Worm (Caenorhabditis elegans) whole organism, L4/young adult: ENCODE results near the gene sma-5.

Source experiments
- W03F9.2 ChIP-seq: fragments of 150-350 bp; optimal IDR thresholded peaks from 2 replicates; lab custom pipeline; 2014; ENCODE audit warnings: missing biosample characterization, missing genetic modification characterization
- dao-5 ChIP-seq: sonication (generic microtip); optimal IDR thresholded peaks from 2 replicates; lab custom pipeline; 2016; ENCODE audit warnings: missing genotype, missing genetic modification characterization, moderate library complexity, missing compliant biosample characterization
- him-1 ChIP-seq: sonication (generic microtip); optimal IDR thresholded peaks from 2 replicates; lab custom pipeline; 2016; ENCODE audit warnings: missing genotype, missing genetic modification reagents, missing genetic modification characterization, missing compliant biosample characterization

The sma-5 gene

DNA sequence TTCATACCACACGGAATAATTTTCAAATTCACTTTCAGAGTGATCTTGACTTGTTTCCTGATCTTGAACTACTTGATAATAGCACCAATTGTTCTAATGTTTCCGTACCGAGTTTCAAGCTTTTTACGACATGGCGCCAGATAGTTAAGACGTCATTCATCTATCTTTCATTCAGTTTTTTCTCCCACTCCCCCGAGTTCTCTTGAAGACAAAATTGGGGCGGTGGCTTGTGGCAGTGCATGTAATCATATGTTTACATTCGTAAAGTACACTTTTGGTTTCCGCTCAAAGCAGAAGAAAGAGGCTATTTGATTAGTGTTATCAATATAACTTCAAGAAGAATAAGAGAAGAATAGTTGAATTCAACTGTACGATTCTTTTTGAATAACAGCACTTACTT lies 5.8 kb downstream of the sma-5 start:
- TF ChIP-seq W03F9.2 (tag; lab: Kevin White, UChicago) (no peak), him-1 (tag; lab: Kevin White, UChicago) (no peak), dao-5 (no peak)

DNA sequence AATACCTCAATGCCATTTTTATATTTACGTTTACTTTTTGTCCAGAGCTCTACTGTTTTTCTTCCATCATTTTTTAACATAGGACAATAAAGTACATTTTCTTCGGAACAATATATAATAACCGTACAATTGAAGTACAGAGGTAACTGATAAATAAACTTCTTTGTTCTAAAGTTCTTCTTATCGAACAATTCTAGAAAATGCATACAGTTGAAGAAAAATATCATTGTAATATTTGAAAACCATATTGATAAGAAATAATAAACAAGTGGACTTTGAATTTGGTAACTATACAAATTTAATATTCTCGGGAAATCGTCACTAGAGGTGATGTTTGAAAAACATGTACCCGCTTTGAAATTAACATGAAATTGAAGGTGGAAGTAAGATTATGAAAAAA lies 8.7 kb downstream of the sma-5 start:
- TF ChIP-seq dao-5, result no peak
- TF ChIP-seq him-1 (tag; lab: Kevin White, UChicago), result no peak
- TF ChIP-seq W03F9.2 (tag; lab: Kevin White, UChicago), result no peak

DNA sequence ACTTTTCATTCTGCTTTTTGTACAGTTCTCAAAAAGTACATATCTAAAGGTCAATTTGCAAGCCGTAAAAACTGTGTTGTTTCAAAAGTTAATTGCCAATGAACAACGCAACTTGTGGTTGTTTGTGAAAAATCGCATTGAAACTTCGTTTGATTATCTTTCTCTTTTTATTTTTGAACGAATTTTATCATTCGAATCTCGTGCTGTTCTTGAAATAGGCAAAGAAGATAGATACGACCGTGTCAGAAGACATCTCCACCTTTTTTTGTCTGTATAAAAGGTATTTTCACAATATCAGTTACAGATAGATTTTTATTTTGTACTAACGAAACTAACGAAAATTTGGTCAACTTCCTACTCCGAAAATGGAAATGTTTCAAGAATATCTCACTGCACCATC lies 10.9 kb downstream of the sma-5 start, which contains the start of gene C49F5.7:
C49F5.7 (plus strand) TSS at position 301 of the 400 bp plus-strand sequence.
- no peak for TF ChIP-seq dao-5
- TF ChIP-seq him-1 (tag; lab: Kevin White, UChicago), result no peak
- no peak for TF ChIP-seq W03F9.2 (tag; lab: Kevin White, UChicago)

DNA sequence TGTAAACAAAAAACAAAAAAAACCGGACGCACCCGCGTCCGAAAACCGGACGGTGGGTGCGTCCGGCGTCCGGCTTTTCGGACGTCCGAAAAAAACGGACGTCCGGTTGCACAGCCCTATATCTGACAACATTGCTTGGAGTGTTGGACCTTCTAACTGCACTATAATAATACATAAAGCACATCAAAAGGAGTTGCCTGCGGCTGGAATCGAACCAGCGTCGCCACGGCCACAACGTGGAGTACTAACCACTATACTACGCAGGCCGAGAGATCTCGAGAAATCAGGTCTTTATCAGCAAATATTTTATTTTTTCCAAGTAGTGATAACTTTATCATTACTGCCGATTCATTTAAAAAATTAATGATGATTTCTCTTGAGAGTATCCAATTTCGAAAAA lies 12.0 kb downstream of the sma-5 start:
- TF ChIP-seq W03F9.2 (tag; lab: Kevin White, UChicago) (no peak), him-1 (tag; lab: Kevin White, UChicago) (no peak), dao-5 (no peak)

DNA sequence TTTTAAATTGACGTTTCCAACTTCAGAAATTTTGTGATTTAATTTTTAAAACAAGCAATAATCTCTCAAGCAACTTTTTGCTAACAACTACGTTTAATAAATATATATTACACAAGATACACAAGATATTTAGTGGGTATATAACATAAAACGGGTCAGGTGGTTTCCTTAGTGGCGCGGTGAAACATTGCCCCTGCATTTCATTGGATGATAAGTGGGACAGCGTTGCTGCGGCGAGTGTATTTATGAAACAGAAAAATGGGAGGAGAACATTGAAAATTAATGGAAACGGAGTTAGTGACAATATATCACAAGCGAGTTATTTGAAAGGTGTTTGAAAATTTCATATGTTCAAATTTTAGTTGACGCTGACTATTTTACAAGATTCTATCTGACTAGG lies 12.6 kb downstream of the sma-5 start:
- TF ChIP-seq dao-5 (no peak), him-1 (tag; lab: Kevin White, UChicago) (no peak), W03F9.2 (tag; lab: Kevin White, UChicago) (no peak)

DNA sequence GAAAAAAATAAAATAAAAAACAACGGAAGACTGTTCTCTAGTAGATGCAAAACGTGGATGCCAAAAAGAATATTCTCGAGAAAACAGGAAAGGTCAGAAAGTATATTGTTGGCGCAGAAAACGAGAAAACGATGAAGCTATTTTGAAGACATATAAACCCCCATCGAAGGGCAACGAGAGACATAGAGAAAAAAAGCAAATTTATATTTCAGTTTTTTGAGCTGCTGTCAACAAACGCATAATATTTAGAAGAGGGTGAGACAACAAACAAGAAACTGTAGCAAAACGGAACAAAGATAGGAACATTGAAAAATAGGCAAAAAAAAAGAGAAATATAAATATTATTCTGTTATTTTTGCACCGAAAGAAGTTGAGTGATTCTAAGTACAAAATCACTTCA lies 13.1 kb downstream of the sma-5 start:
- TF ChIP-seq dao-5 (no peak), W03F9.2 (tag; lab: Kevin White, UChicago) (no peak), him-1 (tag; lab: Kevin White, UChicago) (no peak)

DNA sequence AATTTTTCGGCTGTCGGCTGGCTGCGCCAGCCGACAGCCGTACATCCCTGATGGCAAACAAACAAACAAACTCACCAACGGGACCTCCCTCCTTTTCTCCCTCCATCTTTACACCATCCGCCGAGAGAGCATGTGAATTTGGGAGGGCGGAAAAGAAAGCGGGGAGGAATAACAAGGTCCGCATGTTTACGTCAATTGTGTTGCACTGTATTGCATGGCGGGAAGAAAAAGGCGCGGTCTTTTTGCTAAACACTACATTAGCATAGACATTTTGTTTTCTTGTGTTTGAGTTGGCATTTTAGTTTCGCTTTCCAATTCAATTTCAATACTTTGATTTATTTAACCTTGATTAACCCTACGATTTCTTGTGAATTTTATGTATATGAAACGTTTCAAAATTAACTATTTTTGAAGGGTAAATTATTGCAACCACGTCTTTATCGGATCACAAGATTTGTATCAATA lies 17.4 kb downstream of the sma-5 start, which contains the start of gene C49F5.6:
C49F5.6 (plus strand) TSS at position 415 of the 465 bp plus-strand sequence.
- no peak for TF ChIP-seq him-1 (tag; lab: Kevin White, UChicago)
- no peak for TF ChIP-seq dao-5
- no peak for TF ChIP-seq W03F9.2 (tag; lab: Kevin White, UChicago)

DNA sequence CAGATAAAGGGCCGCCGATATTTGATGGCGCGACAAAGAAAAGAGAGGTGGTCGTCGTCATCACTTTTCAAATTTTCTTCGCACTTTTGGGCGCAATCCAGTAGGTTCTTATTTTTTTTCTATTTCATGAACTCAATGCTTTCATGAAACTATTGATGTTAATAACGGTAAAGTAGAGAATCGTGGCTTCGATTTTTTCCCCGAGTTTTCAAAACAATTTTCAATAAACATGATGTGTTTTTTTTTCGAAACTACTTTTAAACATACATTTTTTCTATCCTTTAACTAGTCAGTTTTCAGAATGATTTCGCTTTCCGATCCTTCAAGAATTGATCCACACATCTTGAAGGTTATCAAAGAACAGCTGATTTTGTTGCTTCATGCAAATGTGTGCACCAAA lies 19.5 kb downstream of the sma-5 start, which contains the start of gene C49F5.5:
C49F5.5 (plus strand) TSS at position 301 of the 400 bp plus-strand sequence.
- no peak for TF ChIP-seq W03F9.2 (tag; lab: Kevin White, UChicago)
- no peak for TF ChIP-seq dao-5
- no peak for TF ChIP-seq him-1 (tag; lab: Kevin White, UChicago)

DNA sequence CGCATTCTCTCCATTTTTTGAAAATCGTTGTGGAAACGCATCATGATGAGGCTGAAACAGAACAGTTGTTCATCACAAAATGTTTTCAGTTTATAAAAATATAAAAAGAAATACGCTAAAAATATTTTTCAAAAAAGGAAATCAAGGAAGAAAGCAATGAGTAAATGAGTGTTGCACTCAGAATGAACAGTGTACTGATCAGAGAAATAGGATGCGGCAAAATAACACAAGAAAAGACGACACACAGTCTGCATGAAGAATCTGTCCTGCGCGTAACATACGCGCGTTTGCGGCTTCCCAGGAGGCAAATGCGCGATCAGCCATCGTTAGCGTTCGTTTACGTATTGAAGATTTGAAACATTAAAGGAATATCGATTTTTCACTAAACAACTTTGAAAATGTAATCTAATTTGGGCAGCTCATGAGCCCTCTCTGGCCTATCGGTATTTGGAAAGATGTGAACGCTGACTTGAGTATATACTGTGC lies 21.7 kb downstream of the sma-5 start, which contains the start of gene C49F5.3:
C49F5.3 (minus strand) TSS at position 51 of the 486 bp plus-strand sequence.
- TF ChIP-seq him-1 (tag; lab: Kevin White, UChicago) (no peak), dao-5 (no peak), W03F9.2 (tag; lab: Kevin White, UChicago) (no peak)

DNA sequence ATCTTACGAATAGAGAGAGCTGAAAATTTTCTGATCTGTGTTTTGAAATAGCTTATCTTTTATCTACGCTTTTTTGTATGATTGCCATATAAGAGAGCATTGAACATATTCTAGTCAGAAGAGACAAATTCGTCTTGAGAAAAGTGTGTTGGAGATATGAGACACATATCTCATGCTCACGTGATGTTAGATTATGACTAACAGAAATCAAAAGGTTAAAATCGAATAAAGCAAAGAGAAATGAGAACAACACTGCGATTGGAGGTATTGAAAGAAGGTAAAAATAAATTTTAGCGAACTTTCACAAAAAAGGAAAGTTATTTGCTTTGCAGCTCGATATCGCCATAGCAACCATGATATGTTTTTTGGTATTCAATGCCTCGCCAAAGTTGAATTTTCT lies 23.3 kb downstream of the sma-5 start, which contains the start of gene nhr-167:
nhr-167 (minus strand) TSS at position 21 of the 400 bp plus-strand sequence.
- TF ChIP-seq W03F9.2 (tag; lab: Kevin White, UChicago) (no peak), him-1 (tag; lab: Kevin White, UChicago) (no peak), dao-5 (no peak)

DNA sequence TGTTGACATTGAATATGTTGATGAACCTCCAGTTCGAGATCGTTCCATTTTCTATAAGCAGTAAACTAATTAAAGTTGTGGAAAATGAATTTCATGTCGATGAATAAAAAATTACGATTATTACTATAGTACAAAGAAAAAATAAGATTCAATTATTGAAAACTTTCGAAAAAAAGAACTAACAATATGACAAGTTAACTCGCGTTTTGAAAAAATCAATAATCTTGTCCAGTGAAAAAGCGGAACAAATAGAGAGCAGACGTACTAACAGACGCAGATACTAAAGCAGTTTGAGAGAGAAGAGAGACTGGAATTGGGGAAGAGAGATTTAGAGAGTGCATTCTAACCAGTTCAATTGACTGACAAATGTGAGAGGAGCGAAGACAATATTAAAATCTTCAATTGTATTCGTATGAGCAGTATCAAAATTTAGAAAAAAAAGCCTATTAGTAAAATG lies 30.7 kb downstream of the sma-5 start, which contains the start of gene set-6:
set-6 (minus strand) TSS at position 51 of the 457 bp plus-strand sequence.
- TF ChIP-seq W03F9.2 (tag; lab: Kevin White, UChicago) (no peak), dao-5 (no peak), him-1 (tag; lab: Kevin White, UChicago) (no peak)

DNA sequence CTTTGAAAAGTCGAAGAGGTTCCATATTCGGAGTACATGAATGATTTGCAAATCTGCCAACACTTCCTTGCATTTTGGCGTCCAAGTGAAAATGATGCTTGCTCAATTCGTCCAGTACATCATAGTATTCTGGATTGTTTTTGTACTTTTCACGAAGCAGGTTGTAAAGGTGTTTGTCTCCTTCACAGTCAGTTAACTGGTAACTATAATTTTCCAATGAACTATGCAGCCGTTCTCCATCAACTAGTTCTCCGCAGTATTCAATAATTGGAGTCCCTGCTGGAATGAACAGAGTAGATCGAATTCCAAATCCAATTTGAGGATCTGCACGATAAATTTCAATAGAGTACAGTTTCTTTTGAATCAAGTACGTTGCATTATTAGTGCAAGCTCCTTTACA lies 34.0 kb downstream of the sma-5 start:
- TF ChIP-seq him-1 (tag; lab: Kevin White, UChicago), result no peak
- no peak for TF ChIP-seq dao-5
- no peak for TF ChIP-seq W03F9.2 (tag; lab: Kevin White, UChicago)

DNA sequence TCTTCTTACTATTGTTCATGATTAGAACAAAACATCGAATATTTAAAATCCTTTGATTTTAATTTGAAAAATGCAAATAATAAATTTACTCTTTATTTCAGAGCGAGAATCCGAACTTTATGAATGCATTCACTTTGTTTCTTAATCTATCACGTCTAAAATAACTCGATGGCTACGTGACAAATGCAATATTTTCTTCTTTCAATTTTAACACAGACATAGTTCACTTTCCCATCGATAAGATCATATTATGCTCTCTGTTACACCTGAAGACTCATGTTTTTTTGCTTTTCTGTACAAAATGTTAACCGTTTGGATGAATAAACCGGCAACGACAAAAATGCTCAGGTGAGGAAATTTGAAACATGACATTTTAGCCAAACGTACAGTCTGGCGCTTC lies 35.8 kb downstream of the sma-5 start:
- TF ChIP-seq him-1 (tag; lab: Kevin White, UChicago) (no peak), dao-5 (no peak), W03F9.2 (tag; lab: Kevin White, UChicago) (no peak)

DNA sequence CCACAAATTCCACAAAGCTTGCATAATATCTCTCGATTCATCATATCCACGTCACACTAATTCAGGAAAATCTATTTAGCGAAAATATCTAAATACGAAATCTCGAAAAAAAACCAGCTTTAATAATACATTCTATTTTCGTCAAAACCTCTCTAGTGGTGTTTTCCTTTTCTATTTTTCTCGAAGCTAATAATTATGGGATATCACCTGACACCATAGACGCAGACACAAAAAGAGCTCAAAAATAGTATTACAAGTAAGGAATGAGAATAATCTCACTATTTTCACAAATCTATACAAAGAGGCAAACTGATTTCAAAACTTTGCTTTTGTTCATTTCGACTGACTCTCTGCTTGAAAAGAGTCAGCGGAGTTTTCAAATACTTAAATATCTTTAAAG lies 36.3 kb downstream of the sma-5 start:
- TF ChIP-seq dao-5 (no peak), W03F9.2 (tag; lab: Kevin White, UChicago) (no peak), him-1 (tag; lab: Kevin White, UChicago) (no peak)
